Worm (Caenorhabditis elegans) whole organism, late embryonic: ENCODE data around the gene T25B2.2.

Experiments used
- C38D4.7 ChIP-seq: fragments of 200-800 bp; sonication (Bioruptor generic); optimal IDR thresholded peaks from 2 replicates; lab custom pipeline; 2018; ENCODE audit warnings: mild to moderate bottlenecking, missing genetic modification characterization, moderate library complexity, missing compliant biosample characterization
- F13H6.1 ChIP-seq: sonication (generic microtip); optimal IDR thresholded peaks from 2 replicates; lab custom pipeline; 2016; ENCODE audit warnings: missing genetic modification characterization, missing compliant biosample characterization
- K02D7.2 ChIP-seq: sonication (generic microtip); optimal IDR thresholded peaks from 2 replicates; lab custom pipeline; 2017; ENCODE audit warnings: mild to moderate bottlenecking, missing genetic modification characterization, missing compliant biosample characterization
- K09A11.1 ChIP-seq: sonication (generic microtip); optimal IDR thresholded peaks from 2 replicates; lab custom pipeline; 2017; ENCODE audit warnings: antibody characterized with exemption, mild to moderate bottlenecking, missing genetic modification characterization, missing compliant biosample characterization; ENCODE audit not compliant: insufficient read depth
- Y22D7AL.16 ChIP-seq: sonication (generic microtip); optimal IDR thresholded peaks from 2 replicates; lab custom pipeline; 2016; ENCODE audit warnings: missing genetic modification characterization, missing compliant biosample characterization
- ama-1 ChIP-seq: fragments of 150-350 bp; optimal IDR thresholded peaks from 2 replicates; lab custom pipeline; 2014
- ceh-18 ChIP-seq: sonication (generic microtip); optimal IDR thresholded peaks from 2 replicates; lab custom pipeline; 2016; ENCODE audit warnings: missing genetic modification characterization, missing compliant biosample characterization
- ceh-19 ChIP-seq: fragments of 200-800 bp; sonication (Bioruptor generic); optimal IDR thresholded peaks from 2 replicates; lab custom pipeline; 2018; ENCODE audit warnings: mild to moderate bottlenecking, missing genetic modification characterization, missing compliant biosample characterization
- ceh-22 ChIP-seq: sonication (generic microtip); optimal IDR thresholded peaks from 2 replicates; lab custom pipeline; 2017; ENCODE audit warnings: missing biosample characterization, missing genetic modification characterization
- ceh-30 ChIP-seq: fragments of 150-350 bp; optimal IDR thresholded peaks from 2 replicates; lab custom pipeline; 2014; ENCODE audit warnings: missing biosample characterization, missing genetic modification characterization
- ceh-34 ChIP-seq: sonication (generic microtip); optimal IDR thresholded peaks from 2 replicates; lab custom pipeline; 2016; ENCODE audit warnings: mild to moderate bottlenecking, missing genetic modification characterization, missing compliant biosample characterization
- ceh-48 ChIP-seq: sonication (generic microtip); optimal IDR thresholded peaks from 2 replicates; lab custom pipeline; 2016; ENCODE audit warnings: missing genetic modification characterization, inconsistent platforms, missing compliant biosample characterization
- ceh-6 ChIP-seq: fragments of 200-800 bp; sonication (Bioruptor generic); optimal IDR thresholded peaks from 2 replicates; lab custom pipeline; 2018; ENCODE audit warnings: mild to moderate bottlenecking, missing genetic modification characterization, missing compliant biosample characterization
- che-1 ChIP-seq: sonication (generic microtip); optimal IDR thresholded peaks from 2 replicates; lab custom pipeline; 2016; ENCODE audit warnings: mild to moderate bottlenecking, missing genetic modification characterization, missing compliant biosample characterization
- dmd-4 ChIP-seq: sonication (generic microtip); optimal IDR thresholded peaks from 2 replicates; lab custom pipeline; 2016; ENCODE audit warnings: borderline replicate concordance, missing genetic modification characterization, missing compliant biosample characterization
- dve-1 ChIP-seq: sonication (generic microtip); optimal IDR thresholded peaks from 2 replicates; lab custom pipeline; 2017; ENCODE audit warnings: antibody characterized with exemption, mild to moderate bottlenecking, missing genetic modification characterization, missing compliant biosample characterization
- elt-2 ChIP-seq: sonication (generic microtip); optimal IDR thresholded peaks from 2 replicates; lab custom pipeline; 2016; ENCODE audit warnings: missing genetic modification reagents, missing genetic modification characterization, missing compliant biosample characterization
- elt-4 ChIP-seq: sonication (generic microtip); optimal IDR thresholded peaks from 2 replicates; lab custom pipeline; 2016; ENCODE audit warnings: missing genetic modification characterization, missing compliant biosample characterization
- ets-4 ChIP-seq: sonication (generic microtip); optimal IDR thresholded peaks from 2 replicates; lab custom pipeline; 2016; ENCODE audit warnings: missing genetic modification characterization, missing compliant biosample characterization
- eyg-1 ChIP-seq: sonication (generic microtip); optimal IDR thresholded peaks from 2 replicates; lab custom pipeline; 2016; ENCODE audit warnings: missing genotype, missing genetic modification characterization, missing compliant biosample characterization
- fax-1 ChIP-seq: sonication (generic microtip); optimal IDR thresholded peaks from 2 replicates; lab custom pipeline; 2016; ENCODE audit warnings: missing genotype, missing genetic modification characterization, missing compliant biosample characterization
- fkh-6 ChIP-seq: sonication (generic microtip); optimal IDR thresholded peaks from 2 replicates; lab custom pipeline; 2016; ENCODE audit warnings: missing genetic modification characterization, missing compliant biosample characterization
- gmeb-2 ChIP-seq: sonication (generic microtip); optimal IDR thresholded peaks from 2 replicates; lab custom pipeline; 2016; ENCODE audit warnings: missing genetic modification characterization, inconsistent platforms, missing compliant biosample characterization
- hlh-13 ChIP-seq: fragments of 200-800 bp; sonication (Bioruptor generic); optimal IDR thresholded peaks from 2 replicates; lab custom pipeline; 2018; ENCODE audit warnings: mild to moderate bottlenecking, missing genetic modification characterization, missing compliant biosample characterization
- hlh-15 ChIP-seq: sonication (generic microtip); optimal IDR thresholded peaks from 2 replicates; lab custom pipeline; 2016; ENCODE audit warnings: missing genetic modification characterization, missing compliant biosample characterization
- hlh-30 ChIP-seq: sonication (generic microtip); optimal IDR thresholded peaks from 2 replicates; lab custom pipeline; 2017; ENCODE audit warnings: antibody characterized with exemption, missing genetic modification characterization, missing compliant biosample characterization; ENCODE audit not compliant: insufficient read depth
- hlh-6 ChIP-seq: sonication (generic microtip); optimal IDR thresholded peaks from 2 replicates; lab custom pipeline; 2016; ENCODE audit warnings: missing genotype, missing genetic modification characterization, missing compliant biosample characterization
- hlh-8 ChIP-seq: sonication (generic microtip); optimal IDR thresholded peaks from 2 replicates; lab custom pipeline; 2016; ENCODE audit warnings: missing genotype, missing genetic modification characterization, missing compliant biosample characterization
- lin-11 ChIP-seq: fragments of 200-800 bp; sonication (Bioruptor generic); optimal IDR thresholded peaks from 2 replicates; lab custom pipeline; 2018; ENCODE audit warnings: mild to moderate bottlenecking, missing genetic modification characterization, missing compliant biosample characterization
- madf-2 ChIP-seq: sonication (generic microtip); optimal IDR thresholded peaks from 2 replicates; lab custom pipeline; 2017; ENCODE audit warnings: missing genetic modification characterization, missing compliant biosample characterization
- nhr-11 ChIP-seq: fragments of 150-350 bp; optimal IDR thresholded peaks from 2 replicates; lab custom pipeline; 2014; ENCODE audit warnings: missing biosample characterization, missing genetic modification characterization
- nhr-232 ChIP-seq: sonication (generic microtip); optimal IDR thresholded peaks from 2 replicates; lab custom pipeline; 2016; ENCODE audit warnings: missing genetic modification characterization, missing compliant biosample characterization
- npax-4 ChIP-seq: sonication (generic microtip); optimal IDR thresholded peaks from 2 replicates; lab custom pipeline; 2016; ENCODE audit warnings: missing genetic modification characterization, missing compliant biosample characterization
- pat-9 ChIP-seq: fragments of 200-800 bp; sonication (Bioruptor generic); optimal IDR thresholded peaks from 2 replicates; lab custom pipeline; 2018; ENCODE audit warnings: mild to moderate bottlenecking, missing genetic modification characterization, moderate library complexity, missing compliant biosample characterization
- pax-1 ChIP-seq: fragments of 150-350 bp; optimal IDR thresholded peaks from 2 replicates; lab custom pipeline; 2014; ENCODE audit warnings: missing biosample characterization, missing genetic modification characterization
- pha-2 ChIP-seq: sonication (generic microtip); optimal IDR thresholded peaks from 2 replicates; lab custom pipeline; 2017; ENCODE audit warnings: mild to moderate bottlenecking, missing genetic modification characterization, missing compliant biosample characterization
- pha-4 ChIP-seq: fragments of 150-350 bp; optimal IDR thresholded peaks from 2 replicates; lab custom pipeline; 2018; ENCODE audit warnings: missing biosample characterization, missing genetic modification reagents, missing genetic modification characterization
- pqm-1 ChIP-seq: sonication (generic microtip); optimal IDR thresholded peaks from 2 replicates; lab custom pipeline; 2016; ENCODE audit warnings: missing genetic modification characterization, missing compliant biosample characterization
- pros-1 ChIP-seq: fragments of 150-350 bp; optimal IDR thresholded peaks from 2 replicates; lab custom pipeline; 2014; ENCODE audit warnings: missing biosample characterization, missing genetic modification reagents, missing genetic modification characterization
- sox-2 ChIP-seq: fragments of 200-800 bp; sonication (Bioruptor generic); IDR thresholded peaks from 2 replicates; pipeline ENCODE4 v1.3.6; 2022; ENCODE audit warnings: missing genetic modification reagents, missing genetic modification characterization, missing compliant biosample characterization
- sox-4 ChIP-seq: sonication (generic microtip); optimal IDR thresholded peaks from 2 replicates; lab custom pipeline; 2017; ENCODE audit warnings: mild to moderate bottlenecking, missing genetic modification characterization, inconsistent platforms, missing compliant biosample characterization
- syd-9 ChIP-seq: sonication (generic microtip); optimal IDR thresholded peaks from 2 replicates; lab custom pipeline; 2016; ENCODE audit warnings: mild to moderate bottlenecking, missing genetic modification characterization, moderate library complexity, missing compliant biosample characterization
- tbx-2 ChIP-seq: sonication (generic microtip); optimal IDR thresholded peaks from 2 replicates; lab custom pipeline; 2016; ENCODE audit warnings: missing genetic modification characterization, missing compliant biosample characterization
- unc-3 ChIP-seq, 2 experiments: fragments of 200-800 bp in 1 of 2; sonication (Bioruptor generic) in 1 of 2; sonication (generic microtip) in 1 of 2; conservative IDR thresholded peaks in 1 of 2; optimal IDR thresholded peaks in 1 of 2; 2 replicates each; pipeline versions ENCODE4 v1.3.6 to Lab custom; 2016 to 2022; ENCODE audit warnings: missing compliant biosample characterization in 2 of 2, missing genetic modification characterization in 2 of 2, missing genetic modification reagents in 1 of 2
- unc-42 ChIP-seq: sonication (generic microtip); optimal IDR thresholded peaks from 2 replicates; lab custom pipeline; 2016; ENCODE audit warnings: missing genotype, missing genetic modification characterization, missing compliant biosample characterization
- unc-55 ChIP-seq: sonication (generic microtip); optimal IDR thresholded peaks from 2 replicates; lab custom pipeline; 2017; ENCODE audit warnings: missing biosample characterization, missing genetic modification reagents, missing genetic modification characterization
- zip-5 ChIP-seq: sonication (generic microtip); optimal IDR thresholded peaks from 2 replicates; lab custom pipeline; 2016; ENCODE audit warnings: missing genetic modification characterization, missing compliant biosample characterization
- ztf-16 ChIP-seq: sonication (generic microtip); optimal IDR thresholded peaks from 2 replicates; lab custom pipeline; 2017; ENCODE audit warnings: missing genetic modification characterization, missing compliant biosample characterization

T25B2.2 gene

DNA sequence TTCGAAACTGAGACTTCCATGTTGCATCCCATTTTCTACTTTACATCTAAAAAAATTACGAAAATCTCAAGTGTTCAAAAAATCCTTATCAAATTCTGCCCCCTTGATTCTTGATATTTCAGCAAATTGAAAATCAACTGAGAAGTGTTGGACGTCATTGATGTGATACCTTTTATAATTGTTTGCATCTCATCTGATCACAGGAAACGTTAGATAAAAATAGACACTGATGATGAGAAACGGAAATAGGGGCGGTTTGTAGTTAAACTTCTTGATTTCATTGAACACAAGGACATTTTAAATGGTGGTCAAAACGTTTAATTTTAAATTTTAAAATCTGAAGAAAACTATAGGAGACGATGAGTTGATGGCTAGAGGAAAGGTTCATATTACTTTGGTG lies 40.7 kb upstream of the T25B2.2 start:
- TF ChIP-seq hlh-8 (no peak), sox-2 (GFP tag; lab: Robert Waterston, UW) (no peak), K09A11.1 (no peak), fkh-6 (tag; lab: Kevin White, UChicago) (no peak)

DNA sequence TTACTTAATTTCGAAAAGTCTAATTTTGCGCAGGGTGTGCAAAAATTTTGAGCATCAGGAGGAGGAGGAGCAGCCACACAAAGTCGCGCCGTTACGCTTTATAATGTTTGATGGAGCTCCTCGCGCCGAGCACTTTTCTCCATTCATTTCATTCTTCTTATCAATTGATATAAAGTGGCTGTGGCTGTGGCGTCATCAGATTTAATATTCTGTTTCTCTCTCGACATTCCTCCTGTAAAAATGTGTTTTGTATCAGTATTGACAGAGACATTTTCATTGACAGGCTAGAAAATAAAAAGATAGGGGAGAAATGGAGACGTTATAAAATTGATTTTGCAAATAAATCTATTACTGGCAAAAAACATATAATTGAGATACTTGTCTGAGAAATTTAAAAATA lies 40.2 kb upstream of the T25B2.2 start:
- TF ChIP-seq hlh-8 = no peak
- TF ChIP-seq unc-42 (tag; lab: Kevin White, UChicago) = no peak
- TF ChIP-seq sox-2 (GFP tag; lab: Robert Waterston, UW) = no peak
- no peak for TF ChIP-seq sox-4 (tag; lab: Kevin White, UChicago)
- TF ChIP-seq ceh-6 (GFP tag; lab: Kevin White, UChicago) = no peak
- no peak for TF ChIP-seq hlh-13 (GFP tag; lab: Kevin White, UChicago)

DNA sequence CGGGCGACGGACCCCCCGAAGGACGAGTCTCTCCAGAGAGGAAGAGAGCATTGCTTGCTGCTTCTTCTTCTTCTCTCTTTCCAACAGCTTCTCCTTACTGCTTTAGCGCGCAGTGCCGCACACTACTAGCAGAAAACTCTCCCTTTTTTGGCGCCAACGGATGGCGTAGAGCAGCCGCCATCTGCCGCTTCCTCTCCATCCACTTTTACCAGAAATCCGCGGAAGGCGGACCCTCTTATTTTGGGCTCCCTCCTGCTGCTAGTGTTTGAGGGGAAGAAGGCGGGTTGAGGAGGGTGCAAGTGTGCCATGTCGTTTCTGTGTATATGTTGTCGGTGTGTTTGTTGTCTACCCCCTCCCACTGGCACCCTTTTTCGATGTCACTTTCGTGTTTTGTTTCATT lies 35.0 kb upstream of the T25B2.2 start:
- TF ChIP-seq pat-9 (tag; lab: Kevin White, UChicago) = no peak
- no peak for TF ChIP-seq dmd-4 (tag; lab: Kevin White, UChicago)
- TF ChIP-seq zip-5 (tag; lab: Kevin White, UChicago) = no peak
- no peak for TF ChIP-seq npax-4
- TF ChIP-seq ceh-19 = peak; percentile 70
- TF ChIP-seq K02D7.2 (tag; lab: Kevin White, UChicago) = no peak
- no peak for TF ChIP-seq hlh-15 (tag; lab: Kevin White, UChicago)
- TF ChIP-seq ceh-34 (tag; lab: Kevin White, UChicago) = peak; percentile 40
- peak; percentile 21 for TF ChIP-seq hlh-8
- no peak for TF ChIP-seq unc-55 (GFP tag; lab: Kevin White, UChicago)
- no peak for TF ChIP-seq pha-2 (tag; lab: Kevin White, UChicago)
- TF ChIP-seq ceh-18 (tag; lab: Kevin White, UChicago) = peak; percentile 40
- TF ChIP-seq ceh-6 (GFP tag; lab: Kevin White, UChicago) = no peak
- TF ChIP-seq sox-2 (GFP tag; lab: Robert Waterston, UW) = no peak
- no peak for TF ChIP-seq nhr-232 (tag; lab: Kevin White, UChicago)
- TF ChIP-seq ets-4 (tag; lab: Kevin White, UChicago) = no peak
- peak; percentile 21 for TF ChIP-seq syd-9 (tag; lab: Kevin White, UChicago)
- TF ChIP-seq pha-4 (tag; lab: Kevin White, UChicago) = no peak
- no peak for TF ChIP-seq elt-2 (tag; lab: Kevin White, UChicago)
- no peak for TF ChIP-seq ceh-22 (tag; lab: Kevin White, UChicago)
- peak; percentile 15 for TF ChIP-seq pqm-1 (tag; lab: Kevin White, UChicago)
- TF ChIP-seq C38D4.7 (GFP tag; lab: Kevin White, UChicago) = no peak
- TF ChIP-seq fax-1 (tag; lab: Kevin White, UChicago) = peak; percentile 10
- TF ChIP-seq eyg-1 (tag; lab: Kevin White, UChicago) = no peak
- no peak for TF ChIP-seq F13H6.1 (tag; lab: Kevin White, UChicago)
- TF ChIP-seq fkh-6 (tag; lab: Kevin White, UChicago) = no peak
- TF ChIP-seq ceh-48 (tag; lab: Kevin White, UChicago) = no peak
- TF ChIP-seq pros-1 (tag; lab: Kevin White, UChicago) = no peak
- TF ChIP-seq unc-3 (GFP tag; conservative IDR thresholded peaks at IDR 0.05; lab: Robert Waterston, UW) = no peak
- TF ChIP-seq unc-3 (tag; optimal IDR thresholded peaks at IDR 0.05; lab: Kevin White, UChicago) = peak; percentile 43
- TF ChIP-seq ama-1 (lab: Kevin White, UChicago) = no peak
- TF ChIP-seq pax-1 (tag; lab: Kevin White, UChicago) = no peak
- TF ChIP-seq elt-4 (tag; lab: Kevin White, UChicago) = no peak
- no peak for TF ChIP-seq Y22D7AL.16
- no peak for TF ChIP-seq hlh-13 (GFP tag; lab: Kevin White, UChicago)
- no peak for TF ChIP-seq K09A11.1
- TF ChIP-seq hlh-6 (tag; lab: Kevin White, UChicago) = peak; percentile 66
- TF ChIP-seq madf-2 (tag; lab: Kevin White, UChicago) = no peak
- no peak for TF ChIP-seq ceh-30 (tag; lab: Kevin White, UChicago)
- no peak for TF ChIP-seq dve-1 (tag; lab: Kevin White, UChicago)
- peak; percentile 52 for TF ChIP-seq tbx-2
- no peak for TF ChIP-seq lin-11 (tag; lab: Kevin White, UChicago)
- TF ChIP-seq ztf-16 (tag; lab: Kevin White, UChicago) = no peak
- TF ChIP-seq nhr-11 = no peak
- TF ChIP-seq unc-42 (tag; lab: Kevin White, UChicago) = peak; percentile 48
- TF ChIP-seq hlh-30 (tag; lab: Kevin White, UChicago) = no peak
- TF ChIP-seq che-1 = peak; percentile 28
- no peak for TF ChIP-seq gmeb-2 (tag; lab: Kevin White, UChicago)
